Worm (Caenorhabditis elegans) whole organism, L3 larva: ENCODE results near the gene T25E4.1.

Experiments
- R02D3.7 ChIP-seq: fragments of 150-350 bp; optimal IDR thresholded peaks from 2 replicates; lab custom pipeline; 2014; ENCODE audit warnings: missing biosample characterization, missing genetic modification characterization
- ZK546.5 ChIP-seq: sonication (generic microtip); optimal IDR thresholded peaks from 2 replicates; lab custom pipeline; 2017; ENCODE audit warnings: missing biosample characterization, missing genetic modification characterization
- ama-1 ChIP-seq: fragments of 150-350 bp; optimal IDR thresholded peaks from 2 replicates; lab custom pipeline; 2018
- ceh-16 ChIP-seq: sonication (generic microtip); optimal IDR thresholded peaks from 2 replicates; lab custom pipeline; 2017; ENCODE audit warnings: missing biosample characterization, missing genetic modification characterization
- ceh-82 ChIP-seq: fragments of 150-350 bp; optimal IDR thresholded peaks from 2 replicates; lab custom pipeline; 2014; ENCODE audit warnings: missing biosample characterization, missing genetic modification characterization
- ceh-9 ChIP-seq: sonication (generic microtip); optimal IDR thresholded peaks from 2 replicates; lab custom pipeline; 2018; ENCODE audit warnings: missing biosample characterization, missing genetic modification characterization
- daf-12 ChIP-seq: fragments of 150-350 bp; optimal IDR thresholded peaks from 2 replicates; lab custom pipeline; 2014; ENCODE audit warnings: missing biosample characterization, missing genetic modification reagents, missing genetic modification characterization
- egl-27 ChIP-seq: sonication (generic microtip); optimal IDR thresholded peaks from 4 replicates; lab custom pipeline; 2017; ENCODE audit warnings: missing biosample characterization, missing genetic modification reagents, missing genetic modification characterization
- elt-1 ChIP-seq: fragments of 150-350 bp; optimal IDR thresholded peaks from 2 replicates; lab custom pipeline; 2014; ENCODE audit warnings: missing biosample characterization, missing genetic modification characterization
- elt-2 ChIP-seq: sonication (generic microtip); optimal IDR thresholded peaks from 2 replicates; lab custom pipeline; 2016; ENCODE audit warnings: missing genetic modification reagents, mild to moderate bottlenecking, missing genetic modification characterization, missing compliant biosample characterization
- elt-3 ChIP-seq, 3 experiments: fragments of 150-350 bp in 1 of 3; sonication (generic microtip) in 2 of 3; optimal IDR thresholded peaks; 2 replicates in 2 of 3; 4 replicates in 1 of 3; lab custom pipeline; 2014 to 2017; ENCODE audit warnings: missing biosample characterization in 3 of 3, missing genetic modification characterization in 3 of 3
- eor-1 ChIP-seq, 2 experiments: fragments of 150-350 bp; optimal IDR thresholded peaks; 2 replicates each; lab custom pipeline; 2014 to 2018; ENCODE audit warnings: missing biosample characterization in 2 of 2, missing genetic modification characterization in 2 of 2
- fkh-10 ChIP-seq: sonication (generic microtip); optimal IDR thresholded peaks from 2 replicates; lab custom pipeline; 2017; ENCODE audit warnings: missing biosample characterization, missing genetic modification reagents, missing genetic modification characterization
- fkh-2 ChIP-seq: fragments of 150-350 bp; optimal IDR thresholded peaks from 2 replicates; lab custom pipeline; 2014; ENCODE audit warnings: missing biosample characterization, missing genetic modification reagents, missing genetic modification characterization
- fos-1 ChIP-seq: fragments of 150-350 bp; optimal IDR thresholded peaks from 2 replicates; lab custom pipeline; 2014; ENCODE audit warnings: missing biosample characterization, missing genetic modification characterization
- hmg-11 ChIP-seq: sonication (generic microtip); optimal IDR thresholded peaks from 2 replicates; lab custom pipeline; 2016; ENCODE audit warnings: missing genetic modification characterization, missing compliant biosample characterization
- jun-1 ChIP-seq: fragments of 150-350 bp; optimal IDR thresholded peaks from 2 replicates; lab custom pipeline; 2014; ENCODE audit warnings: missing biosample characterization, missing genetic modification reagents, missing genetic modification characterization
- lin-15B ChIP-seq: fragments of 150-350 bp; optimal IDR thresholded peaks from 2 replicates; lab custom pipeline; 2014; ENCODE audit warnings: missing biosample characterization, missing genetic modification characterization
- lin-39 ChIP-seq: fragments of 150-350 bp; optimal IDR thresholded peaks from 2 replicates; lab custom pipeline; 2018; ENCODE audit warnings: missing biosample characterization, missing genetic modification reagents, missing genetic modification characterization
- mml-1 ChIP-seq: fragments of 150-350 bp; sonication (generic microtip); optimal IDR thresholded peaks from 3 replicates; lab custom pipeline; 2014; ENCODE audit warnings: missing biosample characterization, missing genetic modification characterization
- nfya-1 ChIP-seq: sonication (generic microtip); optimal IDR thresholded peaks from 2 replicates; lab custom pipeline; 2017; ENCODE audit warnings: missing genetic modification characterization, mild to moderate bottlenecking, missing compliant biosample characterization, antibody characterized with exemption, moderate library complexity; ENCODE audit not compliant: insufficient read depth
- nhr-11 ChIP-seq: fragments of 150-350 bp; optimal IDR thresholded peaks from 2 replicates; lab custom pipeline; 2014; ENCODE audit warnings: missing biosample characterization, missing genetic modification characterization
- nhr-12 ChIP-seq: fragments of 150-350 bp; optimal IDR thresholded peaks from 2 replicates; lab custom pipeline; 2014; ENCODE audit warnings: missing biosample characterization, missing genetic modification characterization
- nhr-237 ChIP-seq: fragments of 150-350 bp; optimal IDR thresholded peaks from 2 replicates; lab custom pipeline; 2014; ENCODE audit warnings: missing biosample characterization, missing genetic modification characterization
- nhr-28 ChIP-seq: fragments of 150-350 bp; optimal IDR thresholded peaks from 2 replicates; lab custom pipeline; 2014; ENCODE audit warnings: missing biosample characterization, missing genetic modification characterization
- nhr-43 ChIP-seq: sonication (generic microtip); optimal IDR thresholded peaks from 2 replicates; lab custom pipeline; 2016; ENCODE audit warnings: mild to moderate bottlenecking, missing genetic modification characterization, missing compliant biosample characterization; ENCODE audit not compliant: poor library complexity, severe bottlenecking
- nhr-67 ChIP-seq: fragments of 150-350 bp; optimal IDR thresholded peaks from 2 replicates; lab custom pipeline; 2014; ENCODE audit warnings: missing biosample characterization, missing genetic modification characterization
- nhr-77 ChIP-seq: fragments of 150-350 bp; optimal IDR thresholded peaks from 2 replicates; lab custom pipeline; 2014; ENCODE audit warnings: missing biosample characterization, missing genetic modification characterization
- pha-4 ChIP-seq: fragments of 150-350 bp; optimal IDR thresholded peaks from 2 replicates; lab custom pipeline; 2014; ENCODE audit warnings: missing biosample characterization, missing genetic modification reagents, missing genetic modification characterization
- pqm-1 ChIP-seq: fragments of 150-350 bp; optimal IDR thresholded peaks from 2 replicates; lab custom pipeline; 2017; ENCODE audit warnings: missing biosample characterization, missing genetic modification characterization, inconsistent platforms
- skn-1 ChIP-seq: fragments of 150-350 bp; optimal IDR thresholded peaks from 2 replicates; lab custom pipeline; 2014; ENCODE audit warnings: missing biosample characterization, missing genetic modification characterization
- snpc-4 ChIP-seq: fragments of 150-350 bp; optimal IDR thresholded peaks from 2 replicates; lab custom pipeline; 2014; ENCODE audit warnings: missing biosample characterization, missing genetic modification characterization
- unc-39 ChIP-seq: sonication (generic microtip); optimal IDR thresholded peaks from 4 replicates; lab custom pipeline; 2017; ENCODE audit warnings: missing biosample characterization, missing genetic modification characterization
- unc-62 ChIP-seq: fragments of 150-350 bp; sonication (generic microtip); optimal IDR thresholded peaks from 4 replicates; lab custom pipeline; 2014; ENCODE audit warnings: missing biosample characterization, missing genetic modification reagents, missing genetic modification characterization
- ztf-11 ChIP-seq: fragments of 150-350 bp; optimal IDR thresholded peaks from 2 replicates; lab custom pipeline; 2014; ENCODE audit warnings: missing biosample characterization, missing genetic modification characterization

T25E4.1 gene

DNA sequence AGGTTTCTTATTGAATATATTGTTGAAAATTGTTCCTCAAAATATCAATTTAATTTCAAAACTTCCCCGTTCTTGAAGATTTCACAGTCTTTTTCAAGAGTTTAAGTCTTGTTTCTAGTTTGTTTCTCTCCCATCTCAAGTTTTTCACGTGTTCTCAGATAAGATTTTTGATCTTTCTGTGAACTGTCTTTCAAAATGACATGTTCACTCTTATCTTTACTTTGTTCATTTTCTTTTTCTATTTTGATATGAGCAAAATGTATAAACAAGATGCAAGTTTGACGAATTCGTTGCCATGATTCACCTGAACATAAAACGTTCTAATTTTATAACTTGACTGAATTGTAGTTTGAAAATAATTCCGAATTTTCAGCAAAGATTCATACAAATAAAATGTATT, 23.3 kb upstream of the T25E4.1 start:
- TF ChIP-seq unc-39 (no peak), elt-2 (tag; lab: Kevin White, UChicago) (peak; percentile 33), pqm-1 (tag; lab: Kevin White, UChicago) (peak; percentile 24)

DNA sequence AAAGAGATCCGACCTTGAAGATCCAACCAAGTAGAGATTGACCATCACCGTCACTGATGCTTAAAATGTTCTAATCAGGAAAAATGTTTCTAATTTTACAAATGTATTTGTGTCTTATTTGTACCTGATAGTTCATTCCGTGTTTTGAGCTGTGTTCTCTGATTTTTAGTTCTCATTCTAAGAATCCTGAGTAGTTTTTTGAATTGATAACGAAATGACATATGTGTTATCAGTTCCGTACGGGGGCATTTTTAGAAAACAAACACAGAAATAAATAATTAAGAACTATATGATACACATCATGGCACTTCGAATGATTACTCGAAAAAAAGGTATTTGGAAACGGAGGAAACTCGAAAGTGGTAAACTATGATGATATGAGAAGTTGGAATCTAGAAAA, 22.6 kb upstream of the T25E4.1 start:
- TF ChIP-seq ZK546.5 (no peak), elt-2 (tag; lab: Kevin White, UChicago) (peak; percentile 72)

DNA sequence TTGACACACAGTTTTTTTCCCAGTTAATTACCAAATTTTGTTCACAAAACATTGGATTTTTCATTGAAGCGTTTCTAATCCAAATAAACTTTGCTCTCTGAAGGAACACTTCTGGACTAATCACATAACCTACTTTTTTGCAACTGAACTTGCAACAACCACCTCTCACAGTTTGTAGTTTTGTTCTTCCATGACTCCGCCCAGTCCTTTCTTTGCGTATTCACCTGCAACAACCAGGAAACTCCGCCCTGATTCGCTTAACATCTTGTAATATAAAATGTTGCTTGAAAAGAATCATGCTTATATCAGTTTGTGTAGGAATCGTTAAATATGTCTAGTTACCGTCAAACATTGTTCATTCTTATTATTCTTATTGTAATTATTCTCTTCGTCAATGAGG, 21.7 kb upstream of the T25E4.1 start, which contains the start of gene ins-11:
Gene ins-11 (plus strand): TSS at position 301 of the 400 bp plus-strand sequence.
- TF ChIP-seq skn-1 (tag; lab: Kevin White, UChicago) (no peak), nhr-11 (tag; lab: Kevin White, UChicago) (no peak), daf-12 (tag; lab: Kevin White, UChicago) (no peak), lin-15B (tag; lab: Kevin White, UChicago) (no peak), ZK546.5 (no peak), pha-4 (tag; lab: Kevin White, UChicago) (no peak), hmg-11 (tag; lab: Kevin White, UChicago) (no peak), mml-1 (tag; lab: Kevin White, UChicago) (no peak), nhr-12 (tag; lab: Kevin White, UChicago) (no peak), nhr-67 (tag; lab: Kevin White, UChicago) (no peak), lin-39 (tag; lab: Kevin White, UChicago) (no peak)

DNA sequence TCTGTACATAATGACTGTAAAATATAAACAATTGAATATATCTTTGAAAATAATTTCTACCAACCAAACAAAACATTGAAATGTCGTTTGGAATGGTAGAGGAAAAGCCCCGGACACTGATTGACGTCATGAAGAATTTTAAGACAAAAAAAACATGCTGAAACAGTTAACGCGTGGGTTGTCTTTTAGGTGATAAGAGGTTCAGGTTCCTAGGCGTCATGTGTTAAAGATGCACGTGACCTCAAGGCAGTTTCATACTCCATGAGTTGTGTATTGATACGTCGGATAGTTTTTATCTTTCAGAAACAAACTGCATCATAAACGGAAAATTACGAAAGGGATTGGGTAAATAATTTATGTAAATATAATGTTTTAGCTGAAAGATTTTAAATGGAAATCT, 21.0 kb upstream of the T25E4.1 start:
- TF ChIP-seq pqm-1 (tag; lab: Kevin White, UChicago) (peak; percentile 76), elt-2 (tag; lab: Kevin White, UChicago) (peak; percentile 95), jun-1 (tag; lab: Kevin White, UChicago) (no peak)
- TF ChIP-seq, all 47 proteins: peak for 2

DNA sequence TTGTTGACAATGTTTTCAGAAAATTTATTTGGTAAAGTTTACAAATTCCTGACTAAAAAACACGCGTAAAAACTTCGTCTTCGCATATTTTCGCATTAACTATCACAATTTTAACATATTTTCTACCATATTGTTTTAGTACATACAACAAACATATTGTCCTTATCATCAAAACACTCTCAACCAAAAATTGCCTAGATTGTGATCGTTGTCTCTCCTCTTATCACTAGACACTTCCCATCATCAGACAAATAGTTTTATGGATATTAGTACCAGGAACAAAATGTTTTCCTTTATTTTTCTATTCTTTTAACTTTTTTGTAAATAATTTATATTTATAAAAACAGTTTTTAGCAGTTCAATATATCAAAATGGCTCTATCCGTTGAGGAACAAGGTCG, 16.7 kb upstream of the T25E4.1 start, which contains the start of gene C17C3.3:
Gene C17C3.3 (plus strand): TSS at position 346 of the 400 bp plus-strand sequence.
- TF ChIP-seq nhr-237 (tag; lab: Kevin White, UChicago) (no peak), daf-12 (tag; lab: Kevin White, UChicago) (no peak), mml-1 (tag; lab: Kevin White, UChicago) (no peak), fkh-10 (GFP tag; lab: Kevin White, UChicago) (no peak), fkh-2 (tag; lab: Kevin White, UChicago) (no peak), pqm-1 (tag; lab: Kevin White, UChicago) (peak; percentile 67), fos-1 (tag; lab: Kevin White, UChicago) (no peak), ZK546.5 (no peak), nfya-1 (tag; lab: Kevin White, UChicago) (no peak), unc-39 (no peak), nhr-43 (tag; lab: Kevin White, UChicago) (no peak), ama-1 (lab: Kevin White, UChicago) (no peak), R02D3.7 (tag; lab: Kevin White, UChicago) (no peak), pha-4 (tag; lab: Kevin White, UChicago) (peak; percentile 46), ceh-16 (no peak), elt-3 (tag; optimal IDR thresholded peaks at IDR 0.05; lab: Kevin White, UChicago) (no peak), lin-15B (tag; lab: Kevin White, UChicago) (no peak), elt-2 (tag; lab: Kevin White, UChicago) (peak; percentile 88), nhr-77 (no peak), ztf-11 (tag; lab: Kevin White, UChicago) (no peak), ceh-9 (tag; lab: Kevin White, UChicago) (no peak), eor-1 (tag; optimal IDR thresholded peaks at IDR 0.05; lab: Kevin White, UChicago) (no peak)
- TF ChIP-seq, all 47 proteins: peak for 3

DNA sequence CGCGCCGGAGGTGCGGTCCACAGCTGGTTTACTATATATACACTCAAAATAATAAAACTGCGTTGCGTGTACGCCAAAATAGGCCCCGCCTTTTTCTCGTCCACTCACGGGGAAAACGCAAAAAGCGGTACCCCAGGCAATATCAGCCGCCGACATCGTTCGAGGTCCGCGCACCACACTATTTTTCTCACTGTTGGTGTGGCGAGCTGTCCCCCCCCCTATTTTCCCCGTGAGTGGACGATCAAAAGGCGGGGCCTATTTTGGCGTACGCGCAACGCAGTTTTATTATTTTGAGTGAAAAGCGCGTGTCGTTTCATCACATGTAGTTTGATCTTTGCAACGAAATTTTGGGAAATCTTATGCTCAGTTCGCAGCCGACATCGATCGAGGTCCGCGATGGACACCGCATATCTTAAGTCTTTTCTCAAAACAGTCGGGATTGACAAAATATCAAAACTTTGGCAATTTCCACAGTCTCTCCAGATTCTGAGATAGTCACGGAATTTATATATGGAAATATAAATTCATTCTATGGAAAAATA, 13.0 kb upstream of the T25E4.1 start:
- TF ChIP-seq nhr-12 (tag; lab: Kevin White, UChicago) (no peak), nhr-77 (no peak), unc-62 (GFP tag; lab: Kevin White, UChicago) (no peak), fos-1 (tag; lab: Kevin White, UChicago) (no peak), ceh-82 (no peak), nhr-43 (tag; lab: Kevin White, UChicago) (no peak), ztf-11 (tag; lab: Kevin White, UChicago) (no peak), unc-39 (no peak), nfya-1 (tag; lab: Kevin White, UChicago) (no peak), nhr-28 (tag; lab: Kevin White, UChicago) (no peak), elt-1 (tag; lab: Kevin White, UChicago) (no peak), egl-27 (tag; lab: Kevin White, UChicago) (no peak), eor-1 (tag; optimal IDR thresholded peaks at IDR 0.05; lab: Kevin White, UChicago) (no peak), snpc-4 (tag; lab: Kevin White, UChicago) (no peak), fkh-10 (GFP tag; lab: Kevin White, UChicago) (no peak)
